Fruit fly (Drosophila melanogaster) whole organism, embryonic: ENCODE data around the gene CG5815.

Source experiments
- Asciz ChIP-seq: fragments of 200-800 bp; sonication (Bioruptor generic); optimal IDR thresholded peaks from 2 replicates; lab custom pipeline; 2017; ENCODE audit warnings: missing biosample characterization, mild to moderate bottlenecking, missing genetic modification characterization, missing genetic modification reagents
- Atf3 ChIP-seq: fragments of 200-800 bp; sonication (Bioruptor generic); optimal IDR thresholded peaks from 3 replicates; lab custom pipeline; 2016; ENCODE audit warnings: missing biosample characterization, missing genetic modification characterization
- Awh ChIP-seq: fragments of 200-800 bp; sonication (Bioruptor generic); IDR thresholded peaks from 2 replicates; pipeline ENCODE4, ENCODE4 v1.3.6; 2022; ENCODE audit warnings: missing biosample characterization, missing genetic modification characterization
- Blimp-1 ChIP-seq: fragments of 200-800 bp; sonication (Bioruptor generic); optimal IDR thresholded peaks from 3 replicates; lab custom pipeline; 2018; ENCODE audit warnings: missing biosample characterization, missing genetic modification characterization, mild to moderate bottlenecking, moderate library complexity, missing genetic modification reagents
- CG10209 ChIP-seq: fragments of 200-800 bp; sonication (Bioruptor generic); optimal IDR thresholded peaks from 3 replicates; lab custom pipeline; 2017; ENCODE audit warnings: missing biosample characterization, mild to moderate bottlenecking, missing genetic modification characterization, missing genetic modification reagents
- CG12071 ChIP-seq: fragments of 200-800 bp; sonication (Bioruptor generic); optimal IDR thresholded peaks from 3 replicates; lab custom pipeline; 2018; ENCODE audit warnings: missing biosample characterization, mild to moderate bottlenecking, missing genetic modification characterization
- CG1233 ChIP-seq: fragments of 200-800 bp; sonication (Bioruptor generic); optimal IDR thresholded peaks from 4 replicates; lab custom pipeline; 2018; ENCODE audit warnings: missing biosample characterization, mild to moderate bottlenecking, missing genetic modification characterization
- CG12659 ChIP-seq: fragments of 200-800 bp; sonication (Bioruptor generic); optimal IDR thresholded peaks from 3 replicates; lab custom pipeline; 2017; ENCODE audit warnings: mild to moderate bottlenecking, missing biosample characterization, missing genetic modification reagents, missing genetic modification characterization
- CG13894 ChIP-seq: fragments of 200-800 bp; sonication (Bioruptor generic); optimal IDR thresholded peaks from 3 replicates; lab custom pipeline; 2018; ENCODE audit warnings: missing biosample characterization, mild to moderate bottlenecking, missing genetic modification characterization, moderate library complexity
- CG14441 ChIP-seq: fragments of 200-800 bp; sonication (Bioruptor generic); IDR thresholded peaks from 2 replicates; pipeline ENCODE4 v1.3.6; 2022; ENCODE audit warnings: missing biosample characterization, missing genetic modification characterization
- CG15514 ChIP-seq: fragments of 200-800 bp; sonication (Bioruptor generic); optimal IDR thresholded peaks from 3 replicates; lab custom pipeline; 2017; ENCODE audit warnings: missing biosample characterization, missing genetic modification characterization, mild to moderate bottlenecking, moderate library complexity, missing genetic modification reagents
- CG17359 ChIP-seq: fragments of 200-800 bp; sonication (Bioruptor generic); optimal IDR thresholded peaks from 3 replicates; lab custom pipeline; 2018; ENCODE audit warnings: missing biosample characterization, mild to moderate bottlenecking, missing genetic modification characterization, moderate library complexity
- CG2116 ChIP-seq: fragments of 200-800 bp; sonication (Bioruptor generic); optimal IDR thresholded peaks from 3 replicates; lab custom pipeline; 2018; ENCODE audit warnings: missing biosample characterization, mild to moderate bottlenecking, missing genetic modification characterization
- CG2120 ChIP-seq: fragments of 200-800 bp; sonication (Bioruptor generic); optimal IDR thresholded peaks from 3 replicates; lab custom pipeline; 2016; ENCODE audit warnings: missing biosample characterization, missing genetic modification characterization
- CG30431 ChIP-seq: fragments of 200-800 bp; sonication (Bioruptor generic); optimal IDR thresholded peaks from 2 replicates; lab custom pipeline; 2017; ENCODE audit warnings: missing biosample characterization, missing genetic modification characterization
- CG5180 ChIP-seq: fragments of 200-800 bp; sonication (Bioruptor generic); optimal IDR thresholded peaks from 3 replicates; lab custom pipeline; 2017; ENCODE audit warnings: missing biosample characterization, missing genetic modification characterization, mild to moderate bottlenecking, moderate library complexity, missing genetic modification reagents
- CG6689 ChIP-seq: fragments of 200-800 bp; sonication (Bioruptor generic); IDR thresholded peaks from 2 replicates; pipeline ENCODE4 v1.3.6; 2022; ENCODE audit warnings: missing biosample characterization, missing genetic modification characterization
- CG6813 ChIP-seq: fragments of 200-800 bp; sonication (Bioruptor generic); optimal IDR thresholded peaks from 2 replicates; lab custom pipeline; 2017; ENCODE audit warnings: missing biosample characterization, missing genetic modification characterization, mild to moderate bottlenecking, moderate library complexity, missing genetic modification reagents
- CG7987 ChIP-seq: fragments of 200-800 bp; sonication (Bioruptor generic); optimal IDR thresholded peaks from 2 replicates; lab custom pipeline; 2018; ENCODE audit warnings: missing biosample characterization, mild to moderate bottlenecking, missing genetic modification characterization, moderate library complexity
- CG8281 ChIP-seq: fragments of 200-800 bp; sonication (Bioruptor generic); optimal IDR thresholded peaks from 2 replicates; lab custom pipeline; 2018; ENCODE audit warnings: missing biosample characterization, mild to moderate bottlenecking, missing genetic modification characterization, moderate library complexity
- CG8924 ChIP-seq: fragments of 200-800 bp; optimal IDR thresholded peaks from 3 replicates; lab custom pipeline; 2019; ENCODE audit warnings: missing biosample characterization, mild to moderate bottlenecking, missing genetic modification characterization, moderate library complexity
- CG9876 ChIP-seq: fragments of 200-800 bp; sonication (Bioruptor generic); optimal IDR thresholded peaks from 2 replicates; lab custom pipeline; 2016; ENCODE audit warnings: missing biosample characterization, missing genetic modification characterization
- CTCF ChIP-seq: fragments of 200-800 bp; sonication (Bioruptor generic); optimal IDR thresholded peaks from 2 replicates; lab custom pipeline; 2017; ENCODE audit warnings: missing biosample characterization, mild to moderate bottlenecking, missing genetic modification characterization, moderate library complexity
- Chrac-16 ChIP-seq: fragments of 200-800 bp; sonication (Bioruptor generic); optimal IDR thresholded peaks from 3 replicates; lab custom pipeline; 2016; ENCODE audit warnings: missing biosample characterization, missing genetic modification characterization
- D ChIP-seq, 2 experiments: fragments of 200-800 bp in 1 of 2; fragments of >200 bp in 1 of 2; sonication (Bioruptor generic) in 1 of 2; optimal IDR thresholded peaks; 2 replicates in 1 of 2; 3 replicates in 1 of 2; lab custom pipeline; 2017; ENCODE audit warnings: mild to moderate bottlenecking in 1 of 2, missing biosample characterization in 1 of 2, missing genetic modification characterization in 1 of 2, missing genetic modification reagents in 1 of 2
- Dll ChIP-seq: fragments of 200-800 bp; sonication (Bioruptor generic); IDR thresholded peaks from 4 replicates; pipeline ENCODE4 v1.3.6; 2022; ENCODE audit warnings: missing biosample characterization, missing genetic modification characterization; ENCODE audit not compliant: partially characterized antibody
- Doc2 ChIP-seq: fragments of 200-800 bp; sonication (Bioruptor generic); IDR thresholded peaks from 2 replicates; pipeline ENCODE4 v1.3.6; 2022; ENCODE audit warnings: missing biosample characterization, missing genetic modification characterization
- Fer1 ChIP-seq: fragments of 200-800 bp; sonication (Bioruptor generic); optimal IDR thresholded peaks from 2 replicates; lab custom pipeline; 2017; ENCODE audit warnings: missing biosample characterization, mild to moderate bottlenecking, missing genetic modification characterization
- HHEX ChIP-seq: fragments of 200-800 bp; sonication (Bioruptor generic); optimal IDR thresholded peaks from 3 replicates; lab custom pipeline; 2017; ENCODE audit warnings: missing biosample characterization, mild to moderate bottlenecking, missing genetic modification characterization, missing genetic modification reagents
- Lhr ChIP-seq: fragments of 200-800 bp; sonication (Bioruptor generic); optimal IDR thresholded peaks from 3 replicates; lab custom pipeline; 2017; ENCODE audit warnings: mild to moderate bottlenecking, missing biosample characterization, missing genetic modification reagents, missing genetic modification characterization
- Mad ChIP-seq: fragments of 200-800 bp; sonication (Bioruptor generic); optimal IDR thresholded peaks from 2 replicates; lab custom pipeline; 2016; ENCODE audit warnings: missing biosample characterization, missing genetic modification characterization
- Med ChIP-seq: fragments of 200-800 bp; sonication (Bioruptor generic); peaks from one replicate; lab custom pipeline; 2016; ENCODE audit warnings: missing biosample characterization, missing genetic modification characterization, mild to moderate bottlenecking, inconsistent platforms, moderate library complexity
- Meics ChIP-seq: fragments of 200-800 bp; sonication (Bioruptor generic); optimal IDR thresholded peaks from 2 replicates; lab custom pipeline; 2017; ENCODE audit warnings: missing biosample characterization, mild to moderate bottlenecking, missing genetic modification characterization
- NC2α ChIP-seq: fragments of 200-800 bp; sonication (Bioruptor generic); optimal IDR thresholded peaks from 2 replicates; lab custom pipeline; 2016; ENCODE audit warnings: missing biosample characterization, missing genetic modification characterization
- Optix ChIP-seq: fragments of 200-800 bp; sonication (Bioruptor generic); IDR thresholded peaks from 3 replicates; pipeline ENCODE4 v1.3.6; 2022; ENCODE audit warnings: missing biosample characterization, missing genetic modification characterization
- Pdp1 ChIP-seq, 2 experiments: fragments of 200-800 bp; sonication (Bioruptor generic); optimal IDR thresholded peaks; 3 replicates each; lab custom pipeline; 2016; ENCODE audit warnings: missing biosample characterization in 2 of 2, missing genetic modification characterization in 2 of 2, mild to moderate bottlenecking in 1 of 2, moderate library complexity in 1 of 2
- Rfx ChIP-seq: fragments of 200-800 bp; sonication (Bioruptor generic); IDR thresholded peaks from 2 replicates; pipeline ENCODE4 v1.3.6; 2022; ENCODE audit warnings: missing biosample characterization, missing genetic modification characterization
- Sox102F ChIP-seq: fragments of 200-800 bp; sonication (Bioruptor generic); optimal IDR thresholded peaks from 2 replicates; lab custom pipeline; 2018; ENCODE audit warnings: missing biosample characterization, mild to moderate bottlenecking, missing genetic modification characterization, moderate library complexity
- Tbp ChIP-seq: fragments of >200 bp; optimal IDR thresholded peaks from 2 replicates; lab custom pipeline; 2018; ENCODE audit warnings: missing biosample characterization, missing genetic modification characterization
- Trl ChIP-seq, 3 experiments: fragments of >200 bp in 2 of 3; fragments of 200-800 bp in 1 of 3; sonication (Bioruptor generic) in 1 of 3; optimal IDR thresholded peaks; 2 replicates in 1 of 3; 3 replicates in 2 of 3; lab custom pipeline; 2016 to 2017; ENCODE audit warnings: missing biosample characterization in 1 of 3, missing genetic modification characterization in 1 of 3
- Xbp1 ChIP-seq: fragments of 200-800 bp; sonication (Bioruptor generic); optimal IDR thresholded peaks from 3 replicates; lab custom pipeline; 2016; ENCODE audit warnings: missing biosample characterization, mild to moderate bottlenecking, missing genetic modification characterization
- cato ChIP-seq: fragments of 200-800 bp; sonication (Bioruptor generic); optimal IDR thresholded peaks from 2 replicates; lab custom pipeline; 2016; ENCODE audit warnings: missing biosample characterization, missing genetic modification characterization, borderline replicate concordance
- ci ChIP-seq: fragments of 200-800 bp; sonication (Bioruptor generic); IDR thresholded peaks from 3 replicates; pipeline ENCODE4 v1.3.6; 2022; ENCODE audit warnings: missing biosample characterization, missing genetic modification characterization
- crc ChIP-seq: fragments of 200-800 bp; sonication (Bioruptor generic); optimal IDR thresholded peaks from 2 replicates; lab custom pipeline; 2016; ENCODE audit warnings: missing biosample characterization, missing genetic modification characterization
- esg ChIP-seq: fragments of 200-800 bp; sonication (Bioruptor generic); conservative IDR thresholded peaks from 2 replicates; pipeline ENCODE4 v1.3.6; 2022; ENCODE audit warnings: missing biosample characterization, missing genetic modification characterization
- row ChIP-seq: fragments of 200-800 bp; sonication (Bioruptor generic); IDR thresholded peaks from 3 replicates; pipeline ENCODE4 v1.3.6; 2022; ENCODE audit warnings: missing biosample characterization, missing genetic modification characterization
- twi ChIP-seq: fragments of 200-800 bp; optimal IDR thresholded peaks from 2 replicates; lab custom pipeline; 2019; ENCODE audit warnings: missing biosample characterization, mild to moderate bottlenecking, missing genetic modification characterization, moderate library complexity
- vvl ChIP-seq: fragments of 200-800 bp; sonication (Bioruptor generic); IDR thresholded peaks from 2 replicates; pipeline ENCODE4 v1.3.6; 2022; ENCODE audit warnings: missing biosample characterization, missing genetic modification characterization
- wek ChIP-seq: fragments of 200-800 bp; sonication (Bioruptor generic); optimal IDR thresholded peaks from 3 replicates; lab custom pipeline; 2018; ENCODE audit warnings: missing biosample characterization, mild to moderate bottlenecking, missing genetic modification characterization, moderate library complexity
- zen2 ChIP-seq: fragments of 200-800 bp; sonication (Bioruptor generic); IDR thresholded peaks from 3 replicates; pipeline ENCODE4 v1.3.6; 2022; ENCODE audit warnings: missing biosample characterization, missing genetic modification characterization; ENCODE audit not compliant: partially characterized antibody

The CG5815 gene

DNA sequence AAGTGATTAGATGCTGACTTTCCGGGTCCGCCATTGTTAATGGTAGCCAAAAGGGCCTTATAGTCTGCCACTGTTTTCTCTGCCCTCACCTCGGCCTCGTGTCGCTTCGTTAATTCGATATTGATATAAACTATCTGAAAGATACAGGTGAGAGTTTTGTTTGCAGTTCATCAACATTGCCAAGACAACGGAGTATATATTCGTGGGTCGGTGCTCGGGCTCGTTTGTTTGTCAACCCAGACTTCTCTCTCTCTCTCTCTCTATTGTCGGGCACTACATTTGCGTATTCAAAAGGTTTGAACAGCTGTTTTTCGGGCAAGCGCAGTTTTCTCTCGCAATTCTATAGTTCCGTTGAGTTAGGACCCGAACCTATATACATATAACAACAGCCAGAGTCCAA lies 45.0 kb upstream of the CG5815 start (continued):
- TF ChIP-seq Meics (peak; percentile 17), D (optimal IDR thresholded peaks at IDR 0.05; lab: Kevin White, UChicago) (no peak), D (GFP tag; optimal IDR thresholded peaks at IDR 0.05; lab: Kevin White, UChicago) (no peak), Dll (GFP tag; lab: Robert Waterston, UW) (no peak), Lhr (GFP tag; lab: Kevin White, UChicago) (no peak), Med (peak; percentile 23), Atf3 (GFP tag; lab: Kevin White, UChicago) (no peak), crc (GFP tag; lab: Kevin White, UChicago) (no peak), CG17359 (tag; lab: Kevin White, UChicago) (no peak), CG2120 (GFP tag; lab: Kevin White, UChicago) (peak; percentile 16), CG15514 (GFP tag; lab: Kevin White, UChicago) (peak; percentile 33), Sox102F (GFP tag; lab: Kevin White, UChicago) (peak; percentile 10), Pdp1 (GFP tag; optimal IDR thresholded peaks at IDR 0.05; lab: Kevin White, UChicago) (no peak), Tbp (GFP tag; lab: Kevin White, UChicago) (no peak), twi (no peak), CG8924 (tag; lab: Kevin White, UChicago) (no peak), Xbp1 (GFP tag; lab: Kevin White, UChicago) (no peak), Doc2 (no peak), CG10209 (peak; percentile 1), Awh (GFP tag; lab: Robert Waterston, UW) (peak; percentile 52; the same call in 1 of the 2 replicates), Chrac-16 (GFP tag; lab: Kevin White, UChicago) (no peak), CG1233 (peak; percentile 3), CG6813 (GFP tag; lab: Kevin White, UChicago) (peak; percentile 46), CG7987 (GFP tag; lab: Kevin White, UChicago) (no peak), CG13894 (peak; percentile 78), vvl (peak; percentile 33; the same call in 1 of the 2 replicates), Fer1 (GFP tag; lab: Kevin White, UChicago) (no peak), ci (GFP tag; lab: Robert Waterston, UW) (0 out of 3 replicates have a peak, but pooled peaks have one; percentile 56), Rfx (GFP tag; lab: Robert Waterston, UW) (peak; percentile 21; the same call in 1 of the 2 replicates), CG12659 (no peak), Trl (optimal IDR thresholded peaks at IDR 0.05; lab: Kevin White, UChicago) (peak; percentile 1 to 39), Trl (GFP tag; optimal IDR thresholded peaks at IDR 0.05; lab: Kevin White, UChicago) (no peak), CG5180 (GFP tag; lab: Kevin White, UChicago) (no peak), Mad (GFP tag; lab: Kevin White, UChicago) (no peak), CG12071 (GFP tag; lab: Kevin White, UChicago) (peak; percentile 24), CG30431 (GFP tag; lab: Kevin White, UChicago) (no peak), esg (GFP tag; lab: Robert Waterston, UW) (no peak), CTCF (GFP tag; lab: Kevin White, UChicago) (no peak), row (GFP tag; lab: Robert Waterston, UW) (no peak), cato (no peak), wek (GFP tag; lab: Kevin White, UChicago) (peak; percentile 9), CG6689 (GFP tag; lab: Robert Waterston, UW) (no peak), Optix (GFP tag; lab: Robert Waterston, UW) (no peak), NC2α (GFP tag; lab: Kevin White, UChicago) (no peak), zen2 (GFP tag; lab: Robert Waterston, UW) (no peak), CG8281 (no peak), CG9876 (GFP tag; lab: Kevin White, UChicago) (no peak), HHEX (peak; percentile 11), CG14441 (GFP tag; lab: Robert Waterston, UW) (no peak), Asciz (GFP tag; lab: Kevin White, UChicago) (peak; percentile 39), Blimp-1 (GFP tag; lab: Kevin White, UChicago) (peak; percentile 25), CG2116 (GFP tag; lab: Kevin White, UChicago) (no peak)
